Worm (Caenorhabditis elegans): ENCODE results near the gene tag-52.

Gene tag-52

ce11 chrX:3634782-3635181 lies 43.6 kb downstream of the tag-52 start:
- TF ChIP-seq lin-14 (GFP tag; optimal IDR thresholded peaks at IDR 0.05): peak; percentile 52
- TF ChIP-seq efl-1 (optimal IDR thresholded peaks at IDR 0.05): no peak
- peak in 1 of 2 experiments; percentile 42 for TF ChIP-seq efl-1 (GFP tag; optimal IDR thresholded peaks at IDR 0.05 in 1 of 2)
- no peak for TF ChIP-seq pqm-1 (tag; optimal IDR thresholded peaks at IDR 0.05)
- TF ChIP-seq ceh-63 (GFP tag; optimal IDR thresholded peaks at IDR 0.05): no peak

- peak; percentile 25 for TF ChIP-seq ceh-8 (GFP tag; optimal IDR thresholded peaks at IDR 0.05)
- TF ChIP-seq grh-1 (GFP tag; IDR thresholded peaks at IDR 0.05): no peak
Measured at ce11 chrX:3633654-3634053, 44.7 kb downstream of the tag-52 start, which contains the start of gene gst-11. Gene gst-11 (minus strand): TSS chrX:3633754.

DNA sequence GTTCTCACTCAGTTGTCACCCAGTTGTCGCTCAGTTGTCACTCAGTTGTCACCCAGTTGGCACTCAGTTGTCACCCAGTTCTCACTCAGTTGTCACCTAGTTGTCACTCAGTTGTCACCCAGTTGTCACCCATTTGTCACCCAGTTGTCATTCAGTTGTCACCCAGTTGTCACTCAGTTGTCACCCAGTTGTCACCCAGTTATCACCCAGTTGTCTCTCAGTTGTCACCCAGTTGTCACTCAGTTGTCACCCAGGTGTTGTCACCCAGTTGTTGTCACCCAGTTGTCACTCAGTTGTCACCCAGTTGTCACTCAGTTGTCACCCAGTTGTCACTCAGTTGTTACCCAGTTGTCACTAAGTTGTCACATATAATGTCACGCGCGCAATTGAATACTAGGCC lies 46.8 kb downstream of the tag-52 start:
- TF ChIP-seq vab-15 (tag; optimal IDR thresholded peaks at IDR 0.05) (no peak), unc-98 (GFP tag; IDR thresholded peaks at IDR 0.05) (0 out of 2 replicates have a peak, but pooled peaks have one; percentile 8), unc-130 (tag; optimal IDR thresholded peaks at IDR 0.05) (no peak), alr-1 (tag; optimal IDR thresholded peaks at IDR 0.05; ENCODE audit: borderline replicate concordance) (peak; percentile 36), ceh-88 (GFP tag; IDR thresholded peaks at IDR 0.05) (no peak), nhr-84 (tag; optimal IDR thresholded peaks at IDR 0.05) (no peak), nhr-47 (tag; optimal IDR thresholded peaks at IDR 0.05) (no peak), C16A3.4 (tag; optimal IDR thresholded peaks at IDR 0.05) (no peak), aly-2 (tag; optimal IDR thresholded peaks at IDR 0.05) (no peak), hlh-17 (GFP tag; optimal IDR thresholded peaks at IDR 0.05; ENCODE audit: borderline replicate concordance) (peak; percentile 30), snu-23 (GFP tag; optimal IDR thresholded peaks at IDR 0.05) (no peak), unc-30 (tag; optimal IDR thresholded peaks at IDR 0.05) (no peak), nhr-77 (tag; optimal IDR thresholded peaks at IDR 0.05) (no peak), ceh-90 (tag; optimal IDR thresholded peaks at IDR 0.05) (no peak), ets-5 (GFP tag; IDR thresholded peaks at IDR 0.05) (peak; percentile 87; the same call in 1 of the 2 replicates)

ce11 chrX:3630090-3630489 lies 48.3 kb downstream of the tag-52 start:
- no peak for TF ChIP-seq fkh-10 (GFP tag; optimal IDR thresholded peaks at IDR 0.05)
- TF ChIP-seq mep-1 (tag; optimal IDR thresholded peaks at IDR 0.05): no peak
- no peak for TF ChIP-seq ceh-63 (GFP tag; optimal IDR thresholded peaks at IDR 0.05)
- no peak for TF ChIP-seq nhr-84 (tag; optimal IDR thresholded peaks at IDR 0.05)
- TF ChIP-seq elt-2 (tag; optimal IDR thresholded peaks at IDR 0.05): no peak
- TF ChIP-seq nhr-28 (tag; optimal IDR thresholded peaks at IDR 0.05): no peak
- no peak for TF ChIP-seq elt-3 (tag; optimal IDR thresholded peaks at IDR 0.05)
- no peak for TF ChIP-seq tbx-2 (tag; optimal IDR thresholded peaks at IDR 0.05)
- no peak for TF ChIP-seq C16A3.4 (tag; optimal IDR thresholded peaks at IDR 0.05)
- TF ChIP-seq swsn-7 (tag; optimal IDR thresholded peaks at IDR 0.05): no peak
- no peak for TF ChIP-seq mef-2 (tag; optimal IDR thresholded peaks at IDR 0.05)
- no peak for TF ChIP-seq jun-1 (tag; optimal IDR thresholded peaks at IDR 0.05)
- no peak for TF ChIP-seq C34B4.2 (tag; optimal IDR thresholded peaks at IDR 0.05)
- no peak for TF ChIP-seq egl-13 (tag; optimal IDR thresholded peaks at IDR 0.05)

DNA sequence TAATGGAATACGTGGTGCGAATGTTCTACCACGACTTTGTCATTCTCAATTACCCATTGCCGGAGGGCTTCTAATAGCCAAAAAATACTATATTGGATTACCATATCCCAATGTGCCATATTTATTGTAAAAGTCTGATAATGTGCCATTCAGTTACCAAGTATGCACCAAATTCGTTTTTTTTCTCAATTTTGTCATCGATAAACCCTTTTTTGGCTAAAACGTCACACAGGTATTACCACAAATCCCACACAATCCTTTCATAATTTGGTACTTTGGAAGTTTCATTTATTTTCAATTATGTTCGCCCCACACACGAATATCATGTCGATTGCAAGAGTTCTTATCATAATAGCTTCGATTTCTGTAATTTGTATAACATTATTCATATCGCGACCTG lies 50.3 kb downstream of the tag-52 start, which contains the start of gene vep-2:
Gene vep-2, plus strand, starts transcription at position 301 of the 400 bp plus-strand sequence.
- TF ChIP-seq elt-3 (tag; optimal IDR thresholded peaks at IDR 0.05) (no peak), lsy-2 (tag; optimal IDR thresholded peaks at IDR 0.05) (no peak), fos-1 (tag; optimal IDR thresholded peaks at IDR 0.05) (no peak), aly-2 (tag; optimal IDR thresholded peaks at IDR 0.05) (no peak), nhr-19 (GFP tag; conservative IDR thresholded peaks at IDR 0.05) (no peak), tbx-2 (tag; optimal IDR thresholded peaks at IDR 0.05) (no peak), mep-1 (tag; optimal IDR thresholded peaks at IDR 0.05) (no peak), aha-1 (tag; optimal IDR thresholded peaks at IDR 0.05) (no peak), skn-1 (tag; optimal IDR thresholded peaks at IDR 0.05) (no peak), dpl-1 (GFP tag; optimal IDR thresholded peaks at IDR 0.05) (no peak)
